Worm (Caenorhabditis elegans) whole organism, L2 larva: ENCODE data around the gene acr-14.

Experiments
- R02D3.7 ChIP-seq: fragments of 150-350 bp; optimal IDR thresholded peaks from 2 replicates; lab custom pipeline; 2014; ENCODE audit warnings: missing biosample characterization, missing genetic modification characterization
- elt-3 ChIP-seq: sonication (generic microtip); optimal IDR thresholded peaks from 2 replicates; lab custom pipeline; 2017; ENCODE audit warnings: missing biosample characterization, missing genetic modification characterization
- unc-62 ChIP-seq: fragments of 150-350 bp; optimal IDR thresholded peaks from 2 replicates; lab custom pipeline; 2014; ENCODE audit warnings: missing biosample characterization, missing genetic modification reagents, missing genetic modification characterization
- zag-1 ChIP-seq: fragments of 150-350 bp; optimal IDR thresholded peaks from 2 replicates; lab custom pipeline; 2014; ENCODE audit warnings: missing biosample characterization, missing genetic modification characterization

ce11 chrII:8181437-8181836, 4.4 kb upstream of the acr-14 start, which contains the start of gene dylt-3:
- no peak for TF ChIP-seq R02D3.7 (tag; lab: Kevin White, UChicago)
- TF ChIP-seq elt-3 (tag; lab: Kevin White, UChicago), result no peak
- TF ChIP-seq unc-62 (GFP tag; lab: Kevin White, UChicago), result no peak
- no peak for TF ChIP-seq zag-1
